Worm (Caenorhabditis elegans) whole organism, late embryonic: ENCODE measurements around the gene kin-20.

ENCODE experiments used
- C38D4.7 ChIP-seq: fragments of 200-800 bp; sonication (Bioruptor generic); optimal IDR thresholded peaks from 2 replicates; lab custom pipeline; 2018; ENCODE audit warnings: mild to moderate bottlenecking, missing genetic modification characterization, moderate library complexity, missing compliant biosample characterization
- F13H6.1 ChIP-seq: sonication (generic microtip); optimal IDR thresholded peaks from 2 replicates; lab custom pipeline; 2016; ENCODE audit warnings: missing genetic modification characterization, missing compliant biosample characterization
- K02D7.2 ChIP-seq: sonication (generic microtip); optimal IDR thresholded peaks from 2 replicates; lab custom pipeline; 2017; ENCODE audit warnings: mild to moderate bottlenecking, missing genetic modification characterization, missing compliant biosample characterization
- K09A11.1 ChIP-seq: sonication (generic microtip); optimal IDR thresholded peaks from 2 replicates; lab custom pipeline; 2017; ENCODE audit warnings: antibody characterized with exemption, mild to moderate bottlenecking, missing genetic modification characterization, missing compliant biosample characterization; ENCODE audit not compliant: insufficient read depth
- ceh-14 ChIP-seq: sonication (generic microtip); optimal IDR thresholded peaks from 2 replicates; lab custom pipeline; 2016; ENCODE audit warnings: missing genotype, missing genetic modification characterization, missing compliant biosample characterization
- ceh-2 ChIP-seq: sonication (generic microtip); optimal IDR thresholded peaks from 2 replicates; lab custom pipeline; 2016; ENCODE audit warnings: missing genotype, missing genetic modification characterization, missing compliant biosample characterization
- ceh-22 ChIP-seq: sonication (generic microtip); optimal IDR thresholded peaks from 2 replicates; lab custom pipeline; 2017; ENCODE audit warnings: missing biosample characterization, missing genetic modification characterization
- ceh-24 ChIP-seq: sonication (generic microtip); optimal IDR thresholded peaks from 2 replicates; lab custom pipeline; 2016; ENCODE audit warnings: mild to moderate bottlenecking, missing genetic modification characterization, missing compliant biosample characterization
- ceh-30 ChIP-seq: fragments of 150-350 bp; optimal IDR thresholded peaks from 2 replicates; lab custom pipeline; 2014; ENCODE audit warnings: missing biosample characterization, missing genetic modification characterization
- ceh-31 ChIP-seq: sonication (generic microtip); optimal IDR thresholded peaks from 2 replicates; lab custom pipeline; 2016; ENCODE audit warnings: missing genetic modification characterization, missing compliant biosample characterization
- ceh-45 ChIP-seq: fragments of 200-800 bp; sonication (Bioruptor generic); IDR thresholded peaks from 2 replicates; pipeline ENCODE4 v1.3.6; 2022; ENCODE audit warnings: missing genetic modification reagents, missing genetic modification characterization, missing compliant biosample characterization
- ceh-48 ChIP-seq: sonication (generic microtip); optimal IDR thresholded peaks from 2 replicates; lab custom pipeline; 2016; ENCODE audit warnings: missing genetic modification characterization, inconsistent platforms, missing compliant biosample characterization
- ceh-6 ChIP-seq: fragments of 200-800 bp; sonication (Bioruptor generic); optimal IDR thresholded peaks from 2 replicates; lab custom pipeline; 2018; ENCODE audit warnings: mild to moderate bottlenecking, missing genetic modification characterization, missing compliant biosample characterization
- ceh-9 ChIP-seq: sonication (generic microtip); optimal IDR thresholded peaks from 2 replicates; lab custom pipeline; 2016; ENCODE audit warnings: mild to moderate bottlenecking, missing genetic modification characterization, inconsistent platforms, missing compliant biosample characterization
- che-1 ChIP-seq: sonication (generic microtip); optimal IDR thresholded peaks from 2 replicates; lab custom pipeline; 2016; ENCODE audit warnings: mild to moderate bottlenecking, missing genetic modification characterization, missing compliant biosample characterization
- dve-1 ChIP-seq: sonication (generic microtip); optimal IDR thresholded peaks from 2 replicates; lab custom pipeline; 2017; ENCODE audit warnings: antibody characterized with exemption, mild to moderate bottlenecking, missing genetic modification characterization, missing compliant biosample characterization
- elt-4 ChIP-seq: sonication (generic microtip); optimal IDR thresholded peaks from 2 replicates; lab custom pipeline; 2016; ENCODE audit warnings: missing genetic modification characterization, missing compliant biosample characterization
- ets-4 ChIP-seq: sonication (generic microtip); optimal IDR thresholded peaks from 2 replicates; lab custom pipeline; 2016; ENCODE audit warnings: missing genetic modification characterization, missing compliant biosample characterization
- eyg-1 ChIP-seq: sonication (generic microtip); optimal IDR thresholded peaks from 2 replicates; lab custom pipeline; 2016; ENCODE audit warnings: missing genotype, missing genetic modification characterization, missing compliant biosample characterization
- fax-1 ChIP-seq: sonication (generic microtip); optimal IDR thresholded peaks from 2 replicates; lab custom pipeline; 2016; ENCODE audit warnings: missing genotype, missing genetic modification characterization, missing compliant biosample characterization
- fkh-10 ChIP-seq: fragments of 150-350 bp; optimal IDR thresholded peaks from 2 replicates; lab custom pipeline; 2014; ENCODE audit warnings: missing biosample characterization, missing genetic modification reagents, missing genetic modification characterization
- hlh-13 ChIP-seq: fragments of 200-800 bp; sonication (Bioruptor generic); optimal IDR thresholded peaks from 2 replicates; lab custom pipeline; 2018; ENCODE audit warnings: mild to moderate bottlenecking, missing genetic modification characterization, missing compliant biosample characterization
- hlh-30 ChIP-seq: sonication (generic microtip); optimal IDR thresholded peaks from 2 replicates; lab custom pipeline; 2017; ENCODE audit warnings: antibody characterized with exemption, missing genetic modification characterization, missing compliant biosample characterization; ENCODE audit not compliant: insufficient read depth
- hlh-8 ChIP-seq: sonication (generic microtip); optimal IDR thresholded peaks from 2 replicates; lab custom pipeline; 2016; ENCODE audit warnings: missing genotype, missing genetic modification characterization, missing compliant biosample characterization
- lim-6 ChIP-seq: sonication (generic microtip); optimal IDR thresholded peaks from 2 replicates; lab custom pipeline; 2016; ENCODE audit warnings: missing genetic modification characterization, missing compliant biosample characterization
- lin-11 ChIP-seq: fragments of 200-800 bp; sonication (Bioruptor generic); optimal IDR thresholded peaks from 2 replicates; lab custom pipeline; 2018; ENCODE audit warnings: mild to moderate bottlenecking, missing genetic modification characterization, missing compliant biosample characterization
- madf-2 ChIP-seq: sonication (generic microtip); optimal IDR thresholded peaks from 2 replicates; lab custom pipeline; 2017; ENCODE audit warnings: missing genetic modification characterization, missing compliant biosample characterization
- mec-3 ChIP-seq: sonication (generic microtip); optimal IDR thresholded peaks from 2 replicates; lab custom pipeline; 2016; ENCODE audit warnings: borderline replicate concordance, missing genetic modification characterization, missing compliant biosample characterization
- nfya-1 ChIP-seq: sonication (generic microtip); optimal IDR thresholded peaks from 2 replicates; lab custom pipeline; 2017; ENCODE audit warnings: missing genetic modification characterization, mild to moderate bottlenecking, missing compliant biosample characterization, antibody characterized with exemption, moderate library complexity
- nhr-11 ChIP-seq: fragments of 150-350 bp; optimal IDR thresholded peaks from 2 replicates; lab custom pipeline; 2014; ENCODE audit warnings: missing biosample characterization, missing genetic modification characterization
- nhr-232 ChIP-seq: sonication (generic microtip); optimal IDR thresholded peaks from 2 replicates; lab custom pipeline; 2016; ENCODE audit warnings: missing genetic modification characterization, missing compliant biosample characterization
- npax-4 ChIP-seq: sonication (generic microtip); optimal IDR thresholded peaks from 2 replicates; lab custom pipeline; 2016; ENCODE audit warnings: missing genetic modification characterization, missing compliant biosample characterization
- odd-2 ChIP-seq: sonication (generic microtip); optimal IDR thresholded peaks from 2 replicates; lab custom pipeline; 2017; ENCODE audit warnings: antibody characterized with exemption, mild to moderate bottlenecking, missing genetic modification characterization, missing compliant biosample characterization
- pag-3 ChIP-seq: sonication (generic microtip); optimal IDR thresholded peaks from 2 replicates; lab custom pipeline; 2016; ENCODE audit warnings: missing compliant biosample characterization, missing genetic modification characterization, borderline replicate concordance
- pax-1 ChIP-seq: fragments of 150-350 bp; optimal IDR thresholded peaks from 2 replicates; lab custom pipeline; 2014; ENCODE audit warnings: missing biosample characterization, missing genetic modification characterization
- pha-2 ChIP-seq: sonication (generic microtip); optimal IDR thresholded peaks from 2 replicates; lab custom pipeline; 2017; ENCODE audit warnings: mild to moderate bottlenecking, missing genetic modification characterization, missing compliant biosample characterization
- ref-2 ChIP-seq: sonication (generic microtip); optimal IDR thresholded peaks from 2 replicates; lab custom pipeline; 2016; ENCODE audit warnings: missing genetic modification characterization, missing compliant biosample characterization
- rnt-1 ChIP-seq: sonication (generic microtip); optimal IDR thresholded peaks from 2 replicates; lab custom pipeline; 2016; ENCODE audit warnings: missing genetic modification characterization, missing compliant biosample characterization
- syd-9 ChIP-seq: sonication (generic microtip); optimal IDR thresholded peaks from 2 replicates; lab custom pipeline; 2016; ENCODE audit warnings: mild to moderate bottlenecking, missing genetic modification characterization, moderate library complexity, missing compliant biosample characterization
- tbx-2 ChIP-seq: sonication (generic microtip); optimal IDR thresholded peaks from 2 replicates; lab custom pipeline; 2016; ENCODE audit warnings: missing genetic modification characterization, missing compliant biosample characterization
- tbx-7 ChIP-seq: sonication (generic microtip); optimal IDR thresholded peaks from 2 replicates; lab custom pipeline; 2016; ENCODE audit warnings: missing genotype, missing genetic modification characterization, missing compliant biosample characterization
- ttx-3 ChIP-seq: sonication (generic microtip); optimal IDR thresholded peaks from 2 replicates; lab custom pipeline; 2016; ENCODE audit warnings: missing genetic modification reagents, missing genetic modification characterization, missing compliant biosample characterization
- unc-3 ChIP-seq, 2 experiments: fragments of 200-800 bp in 1 of 2; sonication (Bioruptor generic) in 1 of 2; sonication (generic microtip) in 1 of 2; conservative IDR thresholded peaks in 1 of 2; optimal IDR thresholded peaks in 1 of 2; 2 replicates each; pipeline versions ENCODE4 v1.3.6 to Lab custom; 2016 to 2022; ENCODE audit warnings: missing compliant biosample characterization in 2 of 2, missing genetic modification characterization in 2 of 2, missing genetic modification reagents in 1 of 2
- unc-42 ChIP-seq: sonication (generic microtip); optimal IDR thresholded peaks from 2 replicates; lab custom pipeline; 2016; ENCODE audit warnings: missing genotype, missing genetic modification characterization, missing compliant biosample characterization
- unc-55 ChIP-seq: sonication (generic microtip); optimal IDR thresholded peaks from 2 replicates; lab custom pipeline; 2017; ENCODE audit warnings: missing biosample characterization, missing genetic modification reagents, missing genetic modification characterization
- zip-5 ChIP-seq: sonication (generic microtip); optimal IDR thresholded peaks from 2 replicates; lab custom pipeline; 2016; ENCODE audit warnings: missing genetic modification characterization, missing compliant biosample characterization
- ztf-16 ChIP-seq: sonication (generic microtip); optimal IDR thresholded peaks from 2 replicates; lab custom pipeline; 2017; ENCODE audit warnings: missing genetic modification characterization, missing compliant biosample characterization

Gene kin-20

ce11 chrX:15276241-15276640 lies 1.3 kb downstream of the kin-20 start:
- TF ChIP-seq C38D4.7 (GFP tag; lab: Kevin White, UChicago) (no peak), madf-2 (tag; lab: Kevin White, UChicago) (no peak), ceh-45 (GFP tag; lab: Robert Waterston, UW) (no peak), nhr-11 (tag; lab: Kevin White, UChicago) (no peak), unc-42 (tag; lab: Kevin White, UChicago) (no peak), mec-3 (no peak), ceh-48 (no peak), pax-1 (tag; lab: Kevin White, UChicago) (no peak)

- TF ChIP-seq ceh-6 (GFP tag; lab: Kevin White, UChicago) (peak; percentile 24), ceh-22 (no peak), ceh-9 (no peak), C38D4.7 (GFP tag; lab: Kevin White, UChicago) (peak; percentile 9), rnt-1 (tag; lab: Kevin White, UChicago) (peak; percentile 95), npax-4 (tag; lab: Kevin White, UChicago) (no peak), ztf-16 (tag; lab: Kevin White, UChicago) (peak; percentile 38), unc-55 (GFP tag; lab: Kevin White, UChicago) (no peak), unc-3 (GFP tag; conservative IDR thresholded peaks at IDR 0.05; lab: Robert Waterston, UW) (no peak), unc-3 (tag; optimal IDR thresholded peaks at IDR 0.05; lab: Kevin White, UChicago) (no peak), K02D7.2 (peak; percentile 35), ceh-31 (tag; lab: Kevin White, UChicago) (peak; percentile 79), ceh-2 (tag; lab: Kevin White, UChicago) (peak; percentile 9), hlh-8 (tag; lab: Kevin White, UChicago) (peak; percentile 29), che-1 (peak; percentile 40), nhr-11 (tag; lab: Kevin White, UChicago) (no peak), nhr-232 (tag; lab: Kevin White, UChicago) (no peak), tbx-7 (no peak), ceh-24 (tag; lab: Kevin White, UChicago) (no peak), zip-5 (tag; lab: Kevin White, UChicago) (no peak), fkh-10 (GFP tag; lab: Kevin White, UChicago) (peak; percentile 51), hlh-30 (tag; lab: Kevin White, UChicago) (peak; percentile 24), ets-4 (tag; lab: Kevin White, UChicago) (peak; percentile 46), unc-42 (tag; lab: Kevin White, UChicago) (no peak), ref-2 (tag; lab: Kevin White, UChicago) (peak; percentile 82), K09A11.1 (tag; lab: Kevin White, UChicago) (peak; percentile 37), ttx-3 (tag; lab: Kevin White, UChicago) (no peak), nfya-1 (peak; percentile 88), lim-6 (tag; lab: Kevin White, UChicago) (no peak), syd-9 (peak; percentile 76), ceh-14 (tag; lab: Kevin White, UChicago) (peak; percentile 59), ceh-30 (tag; lab: Kevin White, UChicago) (no peak), hlh-13 (GFP tag; lab: Kevin White, UChicago) (no peak), elt-4 (tag; lab: Kevin White, UChicago) (no peak), dve-1 (tag; lab: Kevin White, UChicago) (peak; percentile 76), tbx-2 (peak; percentile 73), F13H6.1 (tag; lab: Kevin White, UChicago) (peak; percentile 58), mec-3 (no peak), pha-2 (no peak), pag-3 (tag; lab: Kevin White, UChicago) (no peak), pax-1 (tag; lab: Kevin White, UChicago) (no peak), eyg-1 (tag; lab: Kevin White, UChicago) (no peak), odd-2 (tag; lab: Kevin White, UChicago) (no peak), lin-11 (tag; lab: Kevin White, UChicago) (no peak), fax-1 (tag; lab: Kevin White, UChicago) (peak; percentile 41)
These were observed 2.5 kb downstream of the kin-20 start for ce11 chrX:15274827-15275761.
